Worm (Caenorhabditis elegans): ENCODE data around the gene R07C3.13.
A peak's percentile ranks its signal among the peaks of the same experiment; 100 is the strongest.

R07C3.13 gene

ce11 chrII:954626-955025, 27.4 kb upstream of the R07C3.13 start, which contains the start of gene fbxc-7:
fbxc-7 (plus strand) TSS chrII:954926.
- peak; percentile 29 for TF ChIP-seq nhr-28 (tag; optimal IDR thresholded peaks at IDR 0.05)

- no peak for TF ChIP-seq vab-7 (GFP tag; IDR thresholded peaks at IDR 0.05)
- no peak for TF ChIP-seq lir-3 (tag; optimal IDR thresholded peaks at IDR 0.05)
- TF ChIP-seq daf-12 (tag; optimal IDR thresholded peaks at IDR 0.05): no peak
- no peak for TF ChIP-seq rbr-2 (tag; optimal IDR thresholded peaks at IDR 0.05)
- TF ChIP-seq zip-11 (GFP tag; IDR thresholded peaks at IDR 0.05): no peak
- TF ChIP-seq unc-130 (GFP tag; optimal IDR thresholded peaks at IDR 0.05): no peak
- TF ChIP-seq ceh-32 (tag; optimal IDR thresholded peaks at IDR 0.05; ENCODE audit: poor library complexity): no peak
- TF ChIP-seq nhr-42 (GFP tag; IDR thresholded peaks at IDR 0.05): no peak
- no peak for TF ChIP-seq daf-8 (GFP tag; IDR thresholded peaks at IDR 0.05)
- TF ChIP-seq nhr-41 (GFP tag; IDR thresholded peaks at IDR 0.05): no peak
- no peak for TF ChIP-seq egl-27 (tag; optimal IDR thresholded peaks at IDR 0.05)
- TF ChIP-seq nhr-6 (tag; optimal IDR thresholded peaks at IDR 0.05): no peak
- no peak for TF ChIP-seq Y48G9A.11 (GFP tag; IDR thresholded peaks at IDR 0.05)
- TF ChIP-seq fos-1 (tag; optimal IDR thresholded peaks at IDR 0.05): no peak
- TF ChIP-seq T20F7.1 (GFP tag; optimal IDR thresholded peaks at IDR 0.05): no peak
- TF ChIP-seq nhr-10 (tag; optimal IDR thresholded peaks at IDR 0.05): no peak
- no peak for TF ChIP-seq skn-1 (tag; optimal IDR thresholded peaks at IDR 0.05)
- no peak for TF ChIP-seq egl-43 (GFP tag; IDR thresholded peaks at IDR 0.05)
- TF ChIP-seq ces-1 (GFP tag; optimal IDR thresholded peaks at IDR 0.05): no peak
- TF ChIP-seq hif-1 (tag; optimal IDR thresholded peaks at IDR 0.05): no peak
Measured at ce11 chrII:953052-953451, 25.8 kb upstream of the R07C3.13 start.

ce11 chrII:950374-950773, 23.1 kb upstream of the R07C3.13 start:
- TF ChIP-seq hmg-1.1 (GFP tag; IDR thresholded peaks at IDR 0.05): no peak
- TF ChIP-seq Y5F2A.4 (GFP tag; optimal IDR thresholded peaks at IDR 0.05): no peak
- no peak for TF ChIP-seq ZK546.5 (tag; optimal IDR thresholded peaks at IDR 0.05)
- TF ChIP-seq ceh-20 (GFP tag; IDR thresholded peaks at IDR 0.05): no peak

ce11 chrII:948091-948490, 20.9 kb upstream of the R07C3.13 start, which contains the start of gene fbxc-32:
fbxc-32 (minus strand) TSS chrII:948191.
- TF ChIP-seq lsy-2 (tag; optimal IDR thresholded peaks at IDR 0.05) (no peak), tag-97 (GFP tag; IDR thresholded peaks at IDR 0.05) (no peak), dve-1 (tag; optimal IDR thresholded peaks at IDR 0.05; ENCODE audit: insufficient read depth) (no peak), duxl-1 (tag; optimal IDR thresholded peaks at IDR 0.05; ENCODE audit: poor library complexity) (no peak), zip-11 (GFP tag; IDR thresholded peaks at IDR 0.05) (no peak), dmd-8 (GFP tag; IDR thresholded peaks at IDR 0.05) (no peak), nhr-41 (GFP tag; IDR thresholded peaks at IDR 0.05) (no peak), ceh-32 (tag; optimal IDR thresholded peaks at IDR 0.05; ENCODE audit: poor library complexity) (no peak), F44E2.7 (GFP tag; IDR thresholded peaks at IDR 0.05) (no peak), nhr-10 (tag; optimal IDR thresholded peaks at IDR 0.05) (no peak), tra-1 (GFP tag; IDR thresholded peaks at IDR 0.05) (no peak), ces-1 (GFP tag; optimal IDR thresholded peaks at IDR 0.05) (no peak), madf-5 (GFP tag; IDR thresholded peaks at IDR 0.05) (no peak), nhr-6 (tag; optimal IDR thresholded peaks at IDR 0.05) (no peak), daf-19 (GFP tag; conservative IDR thresholded peaks at IDR 0.05) (no peak), zip-2 (tag; optimal IDR thresholded peaks at IDR 0.05) (no peak), F49E8.2 (tag; optimal IDR thresholded peaks at IDR 0.05; ENCODE audit: borderline replicate concordance) (no peak), daf-16 (GFP tag; optimal IDR thresholded peaks at IDR 0.05) (no peak), daf-16 (tag; optimal IDR thresholded peaks at IDR 0.05) (no peak)
